Worm (Caenorhabditis elegans) whole organism, midembryonic: ENCODE results near the gene hlh-31.

Experiments
- T22C8.4 ChIP-seq: fragments of 200-800 bp; sonication (Bioruptor generic); IDR thresholded peaks from 2 replicates; pipeline ENCODE4 v1.3.6; 2022; ENCODE audit warnings: missing genetic modification characterization, missing compliant biosample characterization
- cog-1 ChIP-seq: sonication (generic microtip); optimal IDR thresholded peaks from 2 replicates; lab custom pipeline; 2016; ENCODE audit warnings: missing genetic modification characterization, missing compliant biosample characterization
- flt-1 ChIP-seq: fragments of 200-800 bp; sonication (Bioruptor generic); IDR thresholded peaks from 2 replicates; pipeline ENCODE4 v1.3.6; 2022; ENCODE audit warnings: missing genetic modification characterization, missing compliant biosample characterization
- med-1 ChIP-seq: sonication (generic microtip); optimal IDR thresholded peaks from 2 replicates; lab custom pipeline; 2017; ENCODE audit warnings: missing genetic modification characterization, mild to moderate bottlenecking, missing compliant biosample characterization, antibody characterized with exemption, missing genetic modification reagents; ENCODE audit not compliant: insufficient read depth
- ref-1 ChIP-seq: fragments of 200-800 bp; sonication (Bioruptor generic); conservative IDR thresholded peaks from 2 replicates; pipeline ENCODE4 v1.3.6; 2022; ENCODE audit warnings: missing genetic modification reagents, missing genetic modification characterization, missing compliant biosample characterization
- tab-1 ChIP-seq: fragments of 200-800 bp; sonication (Bioruptor generic); IDR thresholded peaks from 2 replicates; pipeline ENCODE4 v1.3.6; 2022; ENCODE audit warnings: missing genetic modification characterization, missing compliant biosample characterization
- ztf-23 ChIP-seq: fragments of 200-800 bp; sonication (Bioruptor generic); IDR thresholded peaks from 2 replicates; pipeline ENCODE4 v1.3.6; 2022; ENCODE audit warnings: missing genetic modification reagents, missing genetic modification characterization, missing compliant biosample characterization
- ztf-29 ChIP-seq: fragments of 200-800 bp; sonication (Bioruptor generic); IDR thresholded peaks from 2 replicates; pipeline ENCODE4 v1.3.6; 2022; ENCODE audit warnings: missing genetic modification reagents, missing genetic modification characterization, missing compliant biosample characterization

DNA sequence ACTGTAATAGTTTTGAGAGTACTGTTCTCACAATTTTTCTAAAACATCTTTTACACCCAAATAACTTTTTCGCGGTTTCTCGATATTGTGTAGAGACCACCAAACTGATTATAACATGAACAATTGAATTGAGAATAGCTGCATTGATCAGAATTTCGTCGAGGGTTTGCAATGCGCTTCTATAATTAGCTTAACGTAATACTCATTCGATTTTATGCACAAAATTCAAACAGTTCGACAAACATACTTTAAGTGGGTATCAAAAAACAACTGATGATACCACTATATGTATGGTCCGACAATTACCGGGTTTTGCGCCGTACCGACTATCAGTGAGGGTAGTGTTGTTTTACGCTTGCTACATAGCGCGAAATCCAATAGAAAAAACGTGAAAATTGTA is 20.6 kb upstream of the hlh-31 start:
- TF ChIP-seq flt-1 (no peak), T22C8.4 (GFP tag; lab: Robert Waterston, UW) (no peak), ref-1 (no peak), ztf-23 (GFP tag; lab: Robert Waterston, UW) (no peak), ztf-29 (GFP tag; lab: Robert Waterston, UW) (no peak), cog-1 (tag; lab: Kevin White, UChicago) (no peak), med-1 (GFP tag; lab: Kevin White, UChicago) (no peak), tab-1 (no peak)
